Fruit fly (Drosophila melanogaster) whole organism, embryonic: ENCODE data around the gene mbt.
A peak's percentile ranks its signal among the peaks of the same experiment; 100 is the strongest.

Source experiments
- Antp ChIP-seq: fragments of 200-800 bp; sonication (Bioruptor generic); optimal IDR thresholded peaks from 3 replicates; lab custom pipeline; 2016; ENCODE audit warnings: missing biosample characterization, missing genetic modification characterization
- Blimp-1 ChIP-seq: fragments of 200-800 bp; sonication (Bioruptor generic); optimal IDR thresholded peaks from 3 replicates; lab custom pipeline; 2018; ENCODE audit warnings: missing biosample characterization, missing genetic modification characterization, mild to moderate bottlenecking, moderate library complexity, missing genetic modification reagents
- CG10209 ChIP-seq: fragments of 200-800 bp; sonication (Bioruptor generic); optimal IDR thresholded peaks from 3 replicates; lab custom pipeline; 2017; ENCODE audit warnings: missing biosample characterization, mild to moderate bottlenecking, missing genetic modification characterization, missing genetic modification reagents
- CG10959 ChIP-seq: fragments of 200-800 bp; sonication (Bioruptor generic); IDR thresholded peaks from 2 replicates; pipeline ENCODE4 v1.3.6; 2022; ENCODE audit warnings: missing biosample characterization, missing genetic modification characterization
- CG11085 ChIP-seq: fragments of 200-800 bp; sonication (Bioruptor generic); IDR thresholded peaks from 2 replicates; pipeline ENCODE4 v1.3.6; 2022; ENCODE audit warnings: missing biosample characterization, missing genetic modification characterization
- CG11695 ChIP-seq: fragments of 200-800 bp; sonication (Bioruptor generic); IDR thresholded peaks from 3 replicates; pipeline ENCODE4 v1.3.6; 2022; ENCODE audit warnings: missing biosample characterization, missing genetic modification characterization
- CG12219 ChIP-seq: fragments of 200-800 bp; sonication (Bioruptor generic); optimal IDR thresholded peaks from 3 replicates; lab custom pipeline; 2018; ENCODE audit warnings: missing biosample characterization, mild to moderate bottlenecking, missing genetic modification characterization
- CG12299 ChIP-seq: fragments of 200-800 bp; sonication (Bioruptor generic); optimal IDR thresholded peaks from 2 replicates; lab custom pipeline; 2018; ENCODE audit warnings: missing biosample characterization, mild to moderate bottlenecking, missing genetic modification characterization
- CG17385 ChIP-seq: fragments of 200-800 bp; sonication (Bioruptor generic); optimal IDR thresholded peaks from 3 replicates; lab custom pipeline; 2018; ENCODE audit warnings: missing biosample characterization, mild to moderate bottlenecking, missing genetic modification characterization
- CG18011 ChIP-seq: fragments of 200-800 bp; sonication (Bioruptor generic); optimal IDR thresholded peaks from 2 replicates; lab custom pipeline; 2017; ENCODE audit warnings: missing biosample characterization, missing genetic modification characterization, mild to moderate bottlenecking, moderate library complexity, missing genotype
- CG18262 ChIP-seq: fragments of 200-800 bp; optimal IDR thresholded peaks from 3 replicates; lab custom pipeline; 2019; ENCODE audit warnings: missing biosample characterization, mild to moderate bottlenecking, missing genetic modification characterization, moderate library complexity
- CG2889 ChIP-seq: fragments of 200-800 bp; sonication (Bioruptor generic); IDR thresholded peaks from 3 replicates; pipeline ENCODE4 v1.3.6; 2022; ENCODE audit warnings: missing biosample characterization, missing genetic modification characterization
- CG31441 ChIP-seq: fragments of 200-800 bp; sonication (Bioruptor generic); IDR thresholded peaks from 2 replicates; pipeline ENCODE4 v1.3.6; 2022; ENCODE audit warnings: missing biosample characterization, missing genetic modification characterization
- CG3281 ChIP-seq: fragments of 200-800 bp; sonication (Bioruptor generic); optimal IDR thresholded peaks from 3 replicates; lab custom pipeline; 2017; ENCODE audit warnings: missing biosample characterization, mild to moderate bottlenecking, missing genetic modification characterization
- CG6254 ChIP-seq: fragments of 200-800 bp; sonication (Bioruptor generic); optimal IDR thresholded peaks from 3 replicates; lab custom pipeline; 2017; ENCODE audit warnings: mild to moderate bottlenecking, missing biosample characterization, missing genetic modification reagents, missing genetic modification characterization
- CG7271 ChIP-seq: fragments of 200-800 bp; sonication (Bioruptor generic); optimal IDR thresholded peaks from 2 replicates; lab custom pipeline; 2018; ENCODE audit warnings: missing biosample characterization, mild to moderate bottlenecking, missing genetic modification characterization, moderate library complexity
- CG7928 ChIP-seq: fragments of 200-800 bp; sonication (Bioruptor generic); optimal IDR thresholded peaks from 2 replicates; lab custom pipeline; 2017; ENCODE audit warnings: missing biosample characterization, mild to moderate bottlenecking, missing genetic modification characterization
- CG8089 ChIP-seq: fragments of 200-800 bp; sonication (Bioruptor generic); optimal IDR thresholded peaks from 3 replicates; lab custom pipeline; 2016; ENCODE audit warnings: missing biosample characterization, missing genetic modification characterization
- CG9876 ChIP-seq: fragments of 200-800 bp; sonication (Bioruptor generic); optimal IDR thresholded peaks from 2 replicates; lab custom pipeline; 2016; ENCODE audit warnings: missing biosample characterization, missing genetic modification characterization
- Dad ChIP-seq: fragments of 200-800 bp; sonication (Bioruptor generic); optimal IDR thresholded peaks from 3 replicates; lab custom pipeline; 2016; ENCODE audit warnings: missing biosample characterization, missing genetic modification characterization
- Fer1 ChIP-seq: fragments of 200-800 bp; sonication (Bioruptor generic); optimal IDR thresholded peaks from 2 replicates; lab custom pipeline; 2017; ENCODE audit warnings: missing biosample characterization, mild to moderate bottlenecking, missing genetic modification characterization
- Fer3 ChIP-seq: fragments of 200-800 bp; sonication (Bioruptor generic); optimal IDR thresholded peaks from 2 replicates; lab custom pipeline; 2018; ENCODE audit warnings: missing biosample characterization, mild to moderate bottlenecking, missing genetic modification characterization, moderate library complexity
- HHEX ChIP-seq: fragments of 200-800 bp; sonication (Bioruptor generic); optimal IDR thresholded peaks from 3 replicates; lab custom pipeline; 2017; ENCODE audit warnings: missing biosample characterization, mild to moderate bottlenecking, missing genetic modification characterization, missing genetic modification reagents
- Hand ChIP-seq: fragments of 200-800 bp; sonication (Bioruptor generic); optimal IDR thresholded peaks from 2 replicates; lab custom pipeline; 2017; ENCODE audit warnings: mild to moderate bottlenecking, missing biosample characterization, missing genetic modification reagents, missing genetic modification characterization
- Med ChIP-seq: fragments of 200-800 bp; sonication (Bioruptor generic); peaks from one replicate; lab custom pipeline; 2016; ENCODE audit warnings: missing biosample characterization, missing genetic modification characterization, mild to moderate bottlenecking, inconsistent platforms, moderate library complexity
- NC2β ChIP-seq: fragments of 200-800 bp; sonication (Bioruptor generic); optimal IDR thresholded peaks from 2 replicates; lab custom pipeline; 2016; ENCODE audit warnings: missing biosample characterization, missing genetic modification characterization
- Sox100B ChIP-seq: fragments of 200-800 bp; sonication (Bioruptor generic); optimal IDR thresholded peaks from 3 replicates; lab custom pipeline; 2018; ENCODE audit warnings: missing biosample characterization, mild to moderate bottlenecking, missing genetic modification characterization
- Ssrp ChIP-seq: fragments of 200-800 bp; sonication (Bioruptor generic); optimal IDR thresholded peaks from 2 replicates; lab custom pipeline; 2018; ENCODE audit warnings: missing biosample characterization, mild to moderate bottlenecking, missing genetic modification characterization, moderate library complexity
- az2 ChIP-seq: fragments of 200-800 bp; sonication (Bioruptor generic); optimal IDR thresholded peaks from 3 replicates; lab custom pipeline; 2016; ENCODE audit warnings: missing biosample characterization, missing genetic modification characterization
- bab2 ChIP-seq: fragments of 200-800 bp; sonication (Bioruptor generic); optimal IDR thresholded peaks from 2 replicates; lab custom pipeline; 2016; ENCODE audit warnings: missing biosample characterization, missing genetic modification characterization
- corto ChIP-seq: fragments of 200-800 bp; sonication (Bioruptor generic); optimal IDR thresholded peaks from 2 replicates; lab custom pipeline; 2016; ENCODE audit warnings: missing biosample characterization, mild to moderate bottlenecking, missing genetic modification characterization, moderate library complexity
- dpn ChIP-seq, 2 experiments: fragments of 200-800 bp; sonication (Bioruptor generic); optimal IDR thresholded peaks; 3 replicates each; lab custom pipeline; 2016; ENCODE audit warnings: missing biosample characterization in 2 of 2, missing genetic modification characterization in 2 of 2
- gem ChIP-seq: fragments of 200-800 bp; sonication (Bioruptor generic); optimal IDR thresholded peaks from 2 replicates; lab custom pipeline; 2019; ENCODE audit warnings: missing biosample characterization, mild to moderate bottlenecking, missing genetic modification characterization, moderate library complexity
- hkb ChIP-seq, 2 experiments: fragments of 200-800 bp in 1 of 2; fragments of >200 bp in 1 of 2; sonication (Bioruptor generic) in 1 of 2; IDR thresholded peaks in 1 of 2; optimal IDR thresholded peaks in 1 of 2; 2 replicates each; pipeline versions ENCODE4 v1.3.6 to Lab custom; 2017 to 2022; ENCODE audit warnings: missing biosample characterization in 1 of 2, missing genetic modification characterization in 1 of 2
- insv ChIP-seq, 2 experiments: fragments of 200-800 bp; sonication (Bioruptor generic); optimal IDR thresholded peaks; 3 replicates each; lab custom pipeline; 2016 to 2018; ENCODE audit warnings: missing biosample characterization in 2 of 2, missing genetic modification characterization in 2 of 2
- knrl ChIP-seq: fragments of 200-800 bp; sonication (Bioruptor generic); IDR thresholded peaks from 3 replicates; pipeline ENCODE4 v1.3.6; 2022; ENCODE audit warnings: missing biosample characterization, missing genetic modification characterization; ENCODE audit not compliant: partially characterized antibody
- lab ChIP-seq: fragments of 200-800 bp; sonication (Bioruptor generic); optimal IDR thresholded peaks from 3 replicates; lab custom pipeline; 2017; ENCODE audit warnings: missing biosample characterization, missing genetic modification characterization, mild to moderate bottlenecking, moderate library complexity, missing genetic modification reagents
- lola ChIP-seq, 3 experiments: fragments of >200 bp in 2 of 3; fragments of 200-800 bp in 1 of 3; sonication (Bioruptor generic) in 1 of 3; optimal IDR thresholded peaks; 2 replicates each; lab custom pipeline; 2017 to 2019; ENCODE audit warnings: missing biosample characterization in 3 of 3, missing genetic modification characterization in 3 of 3, mild to moderate bottlenecking in 1 of 3, moderate library complexity in 1 of 3
- nmo ChIP-seq: fragments of 200-800 bp; sonication (Bioruptor generic); optimal IDR thresholded peaks from 2 replicates; lab custom pipeline; 2018; ENCODE audit warnings: missing biosample characterization, mild to moderate bottlenecking, missing genetic modification characterization, moderate library complexity
- pita ChIP-seq: fragments of 200-800 bp; sonication (Bioruptor generic); optimal IDR thresholded peaks from 2 replicates; lab custom pipeline; 2017; ENCODE audit warnings: missing biosample characterization, mild to moderate bottlenecking, missing genetic modification characterization
- slp2 ChIP-seq: fragments of 200-800 bp; sonication (Bioruptor generic); optimal IDR thresholded peaks from 2 replicates; lab custom pipeline; 2016; ENCODE audit warnings: missing biosample characterization, missing genetic modification characterization
- sr ChIP-seq: fragments of 200-800 bp; sonication (Bioruptor generic); IDR thresholded peaks from 3 replicates; pipeline ENCODE4 v1.3.6; 2022; ENCODE audit warnings: missing biosample characterization, missing genetic modification characterization
- tin ChIP-seq: fragments of 200-800 bp; sonication (Bioruptor generic); optimal IDR thresholded peaks from 3 replicates; lab custom pipeline; 2016; ENCODE audit warnings: missing biosample characterization, missing genetic modification characterization
- usp ChIP-seq: fragments of >200 bp; optimal IDR thresholded peaks from 2 replicates; lab custom pipeline; 2017; ENCODE audit warnings: missing biosample characterization, missing genetic modification characterization
- zf30C ChIP-seq: fragments of 200-800 bp; sonication (Bioruptor generic); optimal IDR thresholded peaks from 3 replicates; lab custom pipeline; 2018; ENCODE audit warnings: missing biosample characterization, mild to moderate bottlenecking, missing genetic modification characterization

mbt gene

DNA sequence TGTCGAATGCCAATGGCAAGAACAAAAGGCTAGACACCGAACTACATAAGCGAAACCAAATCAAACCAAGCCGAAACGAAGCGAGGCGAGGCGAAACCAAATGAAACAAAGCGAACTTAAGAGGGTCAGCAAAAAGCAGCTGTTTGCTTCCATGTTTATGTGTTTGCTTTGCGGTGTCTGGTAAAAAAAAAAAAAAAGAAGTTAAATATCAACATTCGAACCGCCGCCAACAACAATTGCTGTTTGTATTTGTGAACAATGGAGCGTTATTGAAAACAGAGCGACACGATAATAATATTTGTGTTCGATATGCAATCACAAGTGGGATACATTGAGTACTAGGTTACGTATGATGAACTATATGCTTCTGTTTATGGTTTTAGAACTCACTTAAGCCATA lies 36.8 kb upstream of the mbt start (continued):
- TF ChIP-seq insv (GFP tag; optimal IDR thresholded peaks at IDR 0.05; lab: Kevin White, UChicago): no peak
- TF ChIP-seq zf30C (GFP tag; lab: Kevin White, UChicago): no peak
- TF ChIP-seq CG17385 (GFP tag; lab: Kevin White, UChicago): peak; percentile 25
- TF ChIP-seq corto: no peak
- no peak for TF ChIP-seq pita
- no peak for TF ChIP-seq lola (GFP tag; optimal IDR thresholded peaks at IDR 0.05; lab: Kevin White, UChicago)
- TF ChIP-seq sr (GFP tag; lab: Robert Waterston, UW): no peak
- TF ChIP-seq knrl (GFP tag; lab: Robert Waterston, UW): no peak
- no peak for TF ChIP-seq CG11085 (GFP tag; lab: Robert Waterston, UW)
- no peak for TF ChIP-seq Ssrp (tag; lab: Kevin White, UChicago)
- TF ChIP-seq Hand (GFP tag; lab: Kevin White, UChicago): peak; percentile 3
- no peak for TF ChIP-seq Dad (GFP tag; lab: Kevin White, UChicago)
- no peak for TF ChIP-seq CG12219 (GFP tag; lab: Kevin White, UChicago)
- TF ChIP-seq NC2β (GFP tag; lab: Kevin White, UChicago): no peak
- peak; percentile 12 for TF ChIP-seq HHEX (GFP tag; lab: Kevin White, UChicago)
- TF ChIP-seq, all 482 proteins: peak for 82

DNA sequence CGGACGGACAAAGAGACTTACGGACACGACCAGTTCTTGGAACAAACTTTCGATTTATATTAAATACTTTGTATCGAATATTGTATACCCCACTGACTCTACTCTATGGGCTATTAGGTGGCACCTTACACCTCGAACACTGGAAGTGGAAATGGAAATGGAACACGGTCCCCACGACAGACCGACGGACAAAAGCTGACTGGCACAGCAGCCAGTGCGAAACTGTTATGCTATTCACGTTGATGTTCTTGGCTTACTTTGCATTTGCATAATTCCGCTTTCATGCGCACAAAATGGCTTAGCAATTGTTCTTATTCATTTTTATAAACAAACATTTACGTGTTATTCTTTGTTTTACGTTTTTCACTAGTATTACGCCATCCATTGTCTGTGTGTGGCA lies 36.4 kb upstream of the mbt start:
- peak; percentile 92 for TF ChIP-seq CG18011 (GFP tag; lab: Kevin White, UChicago)
- no peak for TF ChIP-seq CG7928 (GFP tag; lab: Kevin White, UChicago)
- no peak for TF ChIP-seq slp2 (GFP tag; lab: Kevin White, UChicago)
- TF ChIP-seq Antp (GFP tag; lab: Kevin White, UChicago): no peak
- TF ChIP-seq, all 482 proteins: peak for 1

DNA sequence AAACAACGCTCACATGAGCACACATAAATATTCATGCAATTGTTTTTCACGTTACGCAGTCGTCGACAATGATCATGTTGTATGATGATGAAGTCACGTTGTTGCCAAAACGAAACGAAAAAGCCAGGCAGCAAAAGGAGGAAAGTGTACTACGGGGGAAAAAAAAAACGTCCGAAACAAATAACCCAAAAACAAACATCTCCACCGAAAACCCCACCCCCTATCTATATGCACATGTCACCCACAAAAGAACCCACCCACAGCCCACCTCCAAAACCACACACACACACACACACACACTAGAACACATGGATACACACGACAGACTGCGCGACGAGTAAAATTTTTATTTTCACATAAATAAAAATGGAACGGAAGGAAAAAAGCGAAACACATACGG lies 35.4 kb upstream of the mbt start:
- no peak for TF ChIP-seq CG8089 (GFP tag; lab: Kevin White, UChicago)
- no peak for TF ChIP-seq CG6254

DNA sequence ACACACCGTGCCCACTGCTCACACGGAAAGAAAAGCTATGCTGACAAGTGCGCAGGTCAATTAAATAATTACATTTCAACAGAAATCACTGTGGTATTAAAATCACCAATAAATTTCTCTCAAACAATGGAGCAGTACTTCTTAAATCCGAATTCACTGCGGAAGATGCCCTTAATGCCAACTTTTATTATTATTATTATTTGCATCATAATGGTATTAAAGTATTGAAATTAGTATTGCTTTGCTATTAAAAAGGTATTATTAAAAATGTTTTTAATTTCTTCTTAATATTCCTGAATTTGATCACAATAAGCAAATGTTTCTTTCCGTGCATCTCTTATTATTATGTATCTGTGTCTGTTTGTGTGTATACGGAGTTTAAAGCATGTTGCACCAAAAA lies 30.5 kb upstream of the mbt start:
- peak; percentile 20 for TF ChIP-seq Fer3
- peak; percentile 45 for TF ChIP-seq CG18262 (tag; lab: Kevin White, UChicago)
- no peak for TF ChIP-seq CG10959 (GFP tag; lab: Robert Waterston, UW)
- TF ChIP-seq CG3281 (GFP tag; lab: Kevin White, UChicago): peak; percentile 65
- TF ChIP-seq Blimp-1 (GFP tag; lab: Kevin White, UChicago): peak; percentile 24
- no peak for TF ChIP-seq CG2889 (GFP tag; lab: Robert Waterston, UW)
- TF ChIP-seq CG11695 (GFP tag; lab: Robert Waterston, UW): no peak
- peak; percentile 74 for TF ChIP-seq gem (tag; lab: Kevin White, UChicago)
- peak; percentile 71 for TF ChIP-seq lab
- TF ChIP-seq Fer1 (GFP tag; lab: Kevin White, UChicago): peak; percentile 61
- TF ChIP-seq CG31441 (GFP tag; lab: Robert Waterston, UW): peak; percentile 64
- peak; percentile 40 for TF ChIP-seq CG17385 (GFP tag; lab: Kevin White, UChicago)
- TF ChIP-seq CG12299 (tag; lab: Kevin White, UChicago): peak; percentile 26
- peak in 1 of 2 experiments; percentile 11 for TF ChIP-seq dpn (GFP tag; optimal IDR thresholded peaks at IDR 0.05; lab: Kevin White, UChicago)
- TF ChIP-seq nmo (GFP tag; lab: Kevin White, UChicago): peak; percentile 53
- peak; percentile 49 for TF ChIP-seq Sox100B (GFP tag; lab: Kevin White, UChicago)
- TF ChIP-seq hkb (optimal IDR thresholded peaks at IDR 0.05; lab: Kevin White, UChicago): no peak
- 0 out of 2 replicates have a peak, but pooled peaks have one; percentile 21 for TF ChIP-seq hkb (GFP tag; IDR thresholded peaks at IDR 0.05; lab: Robert Waterston, UW)
- TF ChIP-seq tin: peak; percentile 9
- peak; percentile 50 for TF ChIP-seq CG10209 (GFP tag; lab: Kevin White, UChicago)
- TF ChIP-seq usp (GFP tag; lab: Kevin White, UChicago): no peak
- peak; percentile 14 for TF ChIP-seq CG12219 (GFP tag; lab: Kevin White, UChicago)
- TF ChIP-seq CG9876: no peak
- peak; percentile 20 for TF ChIP-seq az2
- no peak for TF ChIP-seq CG7271 (tag; lab: Kevin White, UChicago)
- peak; percentile 8 for TF ChIP-seq bab2 (GFP tag; lab: Kevin White, UChicago)
- TF ChIP-seq Med (GFP tag; lab: Kevin White, UChicago): peak; percentile 47
